Fruit fly (Drosophila melanogaster) whole organism, pupa: ENCODE results near the gene Sec71.

ENCODE experiments used
- CG10348 ChIP-seq: fragments of 200-800 bp; sonication (Bioruptor generic); IDR thresholded peaks from 2 replicates; pipeline ENCODE4 v1.3.6; 2022; ENCODE audit warnings: missing biosample characterization, missing genetic modification characterization
- CG12605 ChIP-seq: fragments of 200-800 bp; sonication (Bioruptor generic); IDR thresholded peaks from 2 replicates; pipeline ENCODE4 v1.3.6; 2022; ENCODE audit warnings: missing biosample characterization, missing genetic modification characterization
- CG14655 ChIP-seq: fragments of 200-800 bp; sonication (Bioruptor generic); optimal IDR thresholded peaks from 3 replicates; lab custom pipeline; 2017; ENCODE audit warnings: mild to moderate bottlenecking, missing biosample characterization, missing genetic modification reagents, missing genetic modification characterization
- CG17806 ChIP-seq: fragments of 200-800 bp; sonication (Bioruptor generic); optimal IDR thresholded peaks from 2 replicates; lab custom pipeline; 2018; ENCODE audit warnings: missing biosample characterization, mild to moderate bottlenecking, missing genetic modification characterization, moderate library complexity
- CG32121 ChIP-seq: fragments of 200-800 bp; sonication (Bioruptor generic); IDR thresholded peaks from 2 replicates; pipeline ENCODE4 v1.3.6; 2022; ENCODE audit warnings: missing biosample characterization, missing genetic modification characterization
- CG34367 ChIP-seq: fragments of 200-800 bp; sonication (Bioruptor generic); optimal IDR thresholded peaks from 2 replicates; lab custom pipeline; 2018; ENCODE audit warnings: missing biosample characterization, mild to moderate bottlenecking, missing genetic modification characterization
- CG4496 ChIP-seq: fragments of 200-800 bp; sonication (Bioruptor generic); IDR thresholded peaks from 3 replicates; pipeline ENCODE4 v1.3.6; 2022; ENCODE audit warnings: missing biosample characterization, missing genetic modification characterization

DNA sequence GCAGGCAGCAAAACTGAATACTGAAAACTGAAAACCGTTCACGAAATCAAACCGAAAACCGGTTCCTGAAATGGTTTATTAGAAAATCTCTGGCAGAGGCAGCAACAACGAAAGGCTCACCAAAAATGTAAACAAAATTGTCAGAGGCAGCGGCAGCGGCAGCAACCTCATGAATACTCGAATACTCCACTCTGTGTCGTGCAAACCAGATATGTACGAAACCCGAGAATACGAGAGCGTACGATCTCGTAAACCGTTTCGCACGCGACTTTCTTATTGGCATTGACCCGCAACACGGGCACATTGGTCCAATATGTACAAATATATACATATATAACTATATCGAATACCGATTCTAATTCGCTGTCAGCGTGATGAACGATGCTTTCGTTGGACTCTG lies 44.3 kb downstream of the Sec71 start:
- TF ChIP-seq CG10348 (no peak), CG14655 (GFP tag; lab: Kevin White, UChicago) (no peak), CG12605 (no peak), CG17806 (tag; lab: Kevin White, UChicago) (no peak), CG4496 (GFP tag; lab: Robert Waterston, UW) (no peak), CG34367 (tag; lab: Kevin White, UChicago) (no peak), CG32121 (GFP tag; lab: Robert Waterston, UW) (no peak)
